Fruit fly (Drosophila melanogaster) whole organism, embryonic: Measurements from ENCODE around the gene ND-PDSW.

Experiments used
- CG14710 ChIP-seq: fragments of 200-800 bp; sonication (Bioruptor generic); optimal IDR thresholded peaks from 3 replicates; lab custom pipeline; 2019; ENCODE audit warnings: missing biosample characterization, mild to moderate bottlenecking, missing genetic modification characterization, moderate library complexity
- CG4328 ChIP-seq: fragments of 200-800 bp; sonication (Bioruptor generic); optimal IDR thresholded peaks from 3 replicates; lab custom pipeline; 2017; ENCODE audit warnings: missing biosample characterization, missing genetic modification reagents, missing genetic modification characterization
- ERR ChIP-seq: fragments of 200-800 bp; sonication (Bioruptor generic); optimal IDR thresholded peaks from 2 replicates; lab custom pipeline; 2016; ENCODE audit warnings: missing biosample characterization, missing genetic modification characterization
- Kr ChIP-seq: fragments of 200-800 bp; sonication (Bioruptor generic); optimal IDR thresholded peaks from 2 replicates; lab custom pipeline; 2017; ENCODE audit warnings: missing biosample characterization, mild to moderate bottlenecking, missing genetic modification characterization
- jing ChIP-seq: fragments of 200-800 bp; sonication (Bioruptor generic); optimal IDR thresholded peaks from 2 replicates; lab custom pipeline; 2018; ENCODE audit warnings: missing biosample characterization, mild to moderate bottlenecking, missing genetic modification characterization

DNA sequence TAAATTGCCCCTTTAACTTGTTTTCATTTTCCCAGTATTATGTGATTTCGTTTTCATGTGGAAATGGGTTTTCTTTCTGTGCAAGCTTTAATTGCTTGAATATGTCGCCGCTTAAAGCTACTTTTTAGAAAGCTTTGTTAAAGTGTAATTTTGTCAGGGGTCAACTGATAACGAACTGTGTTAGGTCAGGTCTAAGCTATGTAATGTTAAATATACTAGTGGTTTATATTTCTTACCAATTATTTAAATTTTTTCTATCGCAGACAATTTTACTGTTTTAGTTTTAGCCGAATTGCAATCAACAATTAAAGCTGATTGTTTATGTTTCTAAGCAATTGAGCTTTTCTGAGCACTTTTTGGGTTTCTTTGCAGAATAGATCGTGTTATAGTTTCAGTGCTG lies 40.4 kb downstream of the ND-PDSW start:
- TF ChIP-seq CG4328 (GFP tag; lab: Kevin White, UChicago) (no peak), Kr (GFP tag; lab: Kevin White, UChicago) (no peak), jing (GFP tag; lab: Kevin White, UChicago) (no peak), ERR (GFP tag; lab: Kevin White, UChicago) (no peak), CG14710 (no peak)
